Fruit fly (Drosophila melanogaster) whole organism, embryonic: ENCODE results near the gene CG9992.

Experiments used
- Antp ChIP-seq: fragments of 200-800 bp; sonication (Bioruptor generic); optimal IDR thresholded peaks from 3 replicates; lab custom pipeline; 2016; ENCODE audit warnings: missing biosample characterization, missing genetic modification characterization
- C15 ChIP-seq: fragments of 200-800 bp; sonication (Bioruptor generic); IDR thresholded peaks from 3 replicates; pipeline ENCODE4 v1.3.6; 2022; ENCODE audit warnings: missing biosample characterization, missing genetic modification characterization
- CG10654 ChIP-seq: fragments of 200-800 bp; sonication (Bioruptor generic); optimal IDR thresholded peaks from 2 replicates; lab custom pipeline; 2016; ENCODE audit warnings: missing biosample characterization, missing genetic modification characterization
- CG11093 ChIP-seq: fragments of 200-800 bp; sonication (Bioruptor generic); IDR thresholded peaks from 3 replicates; pipeline ENCODE4 v1.3.6; 2022; ENCODE audit warnings: missing biosample characterization, missing genetic modification characterization
- CG12071 ChIP-seq: fragments of 200-800 bp; sonication (Bioruptor generic); optimal IDR thresholded peaks from 3 replicates; lab custom pipeline; 2018; ENCODE audit warnings: missing biosample characterization, mild to moderate bottlenecking, missing genetic modification characterization
- CG12744 ChIP-seq: fragments of 200-800 bp; sonication (Bioruptor generic); optimal IDR thresholded peaks from 2 replicates; lab custom pipeline; 2016; ENCODE audit warnings: missing biosample characterization, missing genetic modification characterization
- CG12942 ChIP-seq: fragments of 200-800 bp; sonication (Bioruptor generic); optimal IDR thresholded peaks from 3 replicates; lab custom pipeline; 2016; ENCODE audit warnings: missing biosample characterization, missing genetic modification characterization
- CG14860 ChIP-seq: fragments of 200-800 bp; sonication (Bioruptor generic); IDR thresholded peaks from 3 replicates; pipeline ENCODE4 v1.3.6; 2022; ENCODE audit warnings: missing biosample characterization, missing genetic modification characterization; ENCODE audit not compliant: partially characterized antibody
- CG15601 ChIP-seq: fragments of 200-800 bp; sonication (Bioruptor generic); optimal IDR thresholded peaks from 3 replicates; lab custom pipeline; 2019; ENCODE audit warnings: missing biosample characterization, mild to moderate bottlenecking, missing genetic modification characterization, moderate library complexity
- CG17829 ChIP-seq: fragments of 200-800 bp; optimal IDR thresholded peaks from 2 replicates; lab custom pipeline; 2019; ENCODE audit warnings: missing biosample characterization, mild to moderate bottlenecking, missing genetic modification characterization, moderate library complexity
- CG2202 ChIP-seq: fragments of 200-800 bp; sonication (Bioruptor generic); optimal IDR thresholded peaks from 2 replicates; lab custom pipeline; 2018; ENCODE audit warnings: missing biosample characterization, mild to moderate bottlenecking, missing genetic modification characterization
- CG32767 ChIP-seq: fragments of 200-800 bp; sonication (Bioruptor generic); IDR thresholded peaks from 2 replicates; pipeline ENCODE4 v1.3.6; 2022; ENCODE audit warnings: missing biosample characterization, missing genetic modification characterization
- CG3995 ChIP-seq: fragments of 200-800 bp; sonication (Bioruptor generic); optimal IDR thresholded peaks from 3 replicates; lab custom pipeline; 2016; ENCODE audit warnings: missing biosample characterization, missing genetic modification characterization
- CG6765 ChIP-seq: fragments of 200-800 bp; sonication (Bioruptor generic); optimal IDR thresholded peaks from 3 replicates; lab custom pipeline; 2017; ENCODE audit warnings: missing biosample characterization, mild to moderate bottlenecking, missing genetic modification characterization
- CG6791 ChIP-seq: fragments of 200-800 bp; sonication (Bioruptor generic); IDR thresholded peaks from 3 replicates; pipeline ENCODE4 v1.3.6; 2022; ENCODE audit warnings: missing biosample characterization, missing genetic modification characterization; ENCODE audit not compliant: partially characterized antibody
- CG7786 ChIP-seq: fragments of 200-800 bp; sonication (Bioruptor generic); optimal IDR thresholded peaks from 2 replicates; lab custom pipeline; 2016; ENCODE audit warnings: missing biosample characterization, missing genetic modification characterization
- CG8290 ChIP-seq, 3 experiments: fragments of 200-800 bp; sonication (Bioruptor generic); optimal IDR thresholded peaks; 2 replicates each; lab custom pipeline; 2016 to 2019; ENCODE audit warnings: missing biosample characterization in 3 of 3, missing genetic modification characterization in 3 of 3, mild to moderate bottlenecking in 2 of 3, moderate library complexity in 1 of 3
- CG9215 ChIP-seq: fragments of 200-800 bp; sonication (Bioruptor generic); IDR thresholded peaks from 2 replicates; pipeline ENCODE4 v1.3.6; 2022; ENCODE audit warnings: missing biosample characterization, missing genetic modification characterization
- CHES-1-like ChIP-seq: fragments of 200-800 bp; sonication (Bioruptor generic); optimal IDR thresholded peaks from 2 replicates; lab custom pipeline; 2016; ENCODE audit warnings: missing biosample characterization, missing genetic modification characterization
- E2f2 ChIP-seq: fragments of 200-800 bp; sonication (Bioruptor generic); IDR thresholded peaks from 2 replicates; pipeline ENCODE4 v1.3.6; 2022; ENCODE audit warnings: missing biosample characterization, missing genetic modification characterization
- Elba2 ChIP-seq: fragments of 200-800 bp; sonication (Bioruptor generic); optimal IDR thresholded peaks from 3 replicates; lab custom pipeline; 2016; ENCODE audit warnings: missing biosample characterization, missing genetic modification characterization
- H2.0 ChIP-seq: fragments of 200-800 bp; sonication (Bioruptor generic); IDR thresholded peaks from 2 replicates; pipeline ENCODE4 v1.3.6; 2022; ENCODE audit warnings: missing biosample characterization, missing genetic modification characterization
- HHEX ChIP-seq: fragments of 200-800 bp; sonication (Bioruptor generic); optimal IDR thresholded peaks from 3 replicates; lab custom pipeline; 2017; ENCODE audit warnings: missing biosample characterization, mild to moderate bottlenecking, missing genetic modification characterization, missing genetic modification reagents
- HLH4C ChIP-seq: fragments of 200-800 bp; sonication (Bioruptor generic); IDR thresholded peaks from 3 replicates; pipeline ENCODE4 v1.3.6; 2022; ENCODE audit warnings: missing biosample characterization, missing genetic modification characterization; ENCODE audit not compliant: partially characterized antibody
- Hr39 ChIP-seq: fragments of >200 bp; optimal IDR thresholded peaks from 2 replicates; lab custom pipeline; 2017
- Lpt ChIP-seq: fragments of >200 bp; optimal IDR thresholded peaks from 2 replicates; lab custom pipeline; 2018; ENCODE audit warnings: missing biosample characterization, missing genetic modification characterization
- Meics ChIP-seq: fragments of 200-800 bp; sonication (Bioruptor generic); optimal IDR thresholded peaks from 2 replicates; lab custom pipeline; 2017; ENCODE audit warnings: missing biosample characterization, mild to moderate bottlenecking, missing genetic modification characterization
- NFAT ChIP-seq: fragments of 200-800 bp; sonication (Bioruptor generic); IDR thresholded peaks from 2 replicates; pipeline ENCODE4 v1.3.6; 2022; ENCODE audit warnings: missing biosample characterization, missing genetic modification characterization
- Rx ChIP-seq: fragments of 200-800 bp; sonication (Bioruptor generic); IDR thresholded peaks from 2 replicates; pipeline ENCODE4 v1.3.6; 2022; ENCODE audit warnings: missing biosample characterization, missing genetic modification characterization
- YL-1 ChIP-seq: fragments of 200-800 bp; sonication (Bioruptor generic); optimal IDR thresholded peaks from 3 replicates; lab custom pipeline; 2017; ENCODE audit warnings: missing biosample characterization, mild to moderate bottlenecking, missing genetic modification characterization
- ap ChIP-seq: fragments of 200-800 bp; sonication (Bioruptor generic); IDR thresholded peaks from 2 replicates; pipeline ENCODE4 v1.3.6; 2022; ENCODE audit warnings: missing biosample characterization, missing genetic modification characterization
- ara ChIP-seq: fragments of 200-800 bp; sonication (Bioruptor generic); IDR thresholded peaks from 2 replicates; pipeline ENCODE4 v1.3.6; 2022; ENCODE audit warnings: missing biosample characterization, missing genetic modification characterization
- ase ChIP-seq: fragments of 200-800 bp; sonication (Bioruptor generic); IDR thresholded peaks from 3 replicates; pipeline ENCODE4 v1.3.6; 2022; ENCODE audit warnings: missing biosample characterization, missing genetic modification characterization
- bcd ChIP-seq: fragments of 200-800 bp; sonication (Bioruptor generic); optimal IDR thresholded peaks from 2 replicates; lab custom pipeline; 2017; ENCODE audit warnings: missing biosample characterization, mild to moderate bottlenecking, missing genetic modification characterization
- bigmax ChIP-seq: fragments of 200-800 bp; sonication (Bioruptor generic); optimal IDR thresholded peaks from 2 replicates; lab custom pipeline; 2018; ENCODE audit warnings: missing biosample characterization, mild to moderate bottlenecking, missing genetic modification characterization
- cato ChIP-seq: fragments of 200-800 bp; sonication (Bioruptor generic); optimal IDR thresholded peaks from 2 replicates; lab custom pipeline; 2016; ENCODE audit warnings: missing biosample characterization, missing genetic modification characterization, borderline replicate concordance
- chm ChIP-seq: fragments of 200-800 bp; sonication (Bioruptor generic); IDR thresholded peaks from 2 replicates; pipeline ENCODE4 v1.3.6; 2022; ENCODE audit warnings: missing biosample characterization, missing genetic modification characterization
- corto ChIP-seq: fragments of 200-800 bp; sonication (Bioruptor generic); optimal IDR thresholded peaks from 2 replicates; lab custom pipeline; 2016; ENCODE audit warnings: missing biosample characterization, mild to moderate bottlenecking, missing genetic modification characterization, moderate library complexity
- dati ChIP-seq: fragments of 200-800 bp; sonication (Bioruptor generic); IDR thresholded peaks from 2 replicates; pipeline ENCODE4 v1.3.6; 2022; ENCODE audit warnings: missing biosample characterization, missing genetic modification characterization
- dimm ChIP-seq: fragments of 200-800 bp; sonication (Bioruptor generic); IDR thresholded peaks from 2 replicates; pipeline ENCODE4 v1.3.6; 2022; ENCODE audit warnings: missing biosample characterization, missing genetic modification characterization
- ems ChIP-seq: fragments of 200-800 bp; sonication (Bioruptor generic); optimal IDR thresholded peaks from 3 replicates; lab custom pipeline; 2016; ENCODE audit warnings: missing biosample characterization, missing genetic modification characterization
- eyg ChIP-seq: fragments of 200-800 bp; sonication (Bioruptor generic); optimal IDR thresholded peaks from 3 replicates; lab custom pipeline; 2016; ENCODE audit warnings: missing biosample characterization, missing genetic modification characterization
- hkb ChIP-seq, 2 experiments: fragments of 200-800 bp in 1 of 2; fragments of >200 bp in 1 of 2; sonication (Bioruptor generic) in 1 of 2; IDR thresholded peaks in 1 of 2; optimal IDR thresholded peaks in 1 of 2; 2 replicates each; pipeline versions ENCODE4 v1.3.6 to Lab custom; 2017 to 2022; ENCODE audit warnings: missing biosample characterization in 1 of 2, missing genetic modification characterization in 1 of 2
- jumu ChIP-seq: fragments of 200-800 bp; sonication (Bioruptor generic); optimal IDR thresholded peaks from 3 replicates; lab custom pipeline; 2016; ENCODE audit warnings: missing biosample characterization, missing genetic modification characterization
- lbe ChIP-seq: fragments of 200-800 bp; sonication (Bioruptor generic); optimal IDR thresholded peaks from 2 replicates; lab custom pipeline; 2016; ENCODE audit warnings: missing biosample characterization, mild to moderate bottlenecking, missing genetic modification characterization
- pnt ChIP-seq: fragments of 200-800 bp; sonication (Bioruptor generic); optimal IDR thresholded peaks from 3 replicates; lab custom pipeline; 2016; ENCODE audit warnings: missing biosample characterization, missing genetic modification characterization
- pros ChIP-seq: fragments of 200-800 bp; sonication (Bioruptor generic); optimal IDR thresholded peaks from 3 replicates; lab custom pipeline; 2019; ENCODE audit warnings: missing biosample characterization, mild to moderate bottlenecking, missing genetic modification characterization, moderate library complexity
- sisA ChIP-seq: fragments of 200-800 bp; sonication (Bioruptor generic); IDR thresholded peaks from 2 replicates; pipeline ENCODE4 v1.3.6; 2022; ENCODE audit warnings: missing biosample characterization, missing genetic modification characterization
- tup ChIP-seq: fragments of 200-800 bp; sonication (Bioruptor generic); optimal IDR thresholded peaks from 2 replicates; lab custom pipeline; 2016; ENCODE audit warnings: missing biosample characterization, mild to moderate bottlenecking, missing genetic modification characterization, moderate library complexity
- wdn ChIP-seq: fragments of 200-800 bp; sonication (Bioruptor generic); IDR thresholded peaks from 2 replicates; pipeline ENCODE4 v1.3.6; 2022; ENCODE audit warnings: missing biosample characterization, missing genetic modification characterization
- zfh2 ChIP-seq: fragments of 200-800 bp; sonication (Bioruptor generic); optimal IDR thresholded peaks from 2 replicates; lab custom pipeline; 2016; ENCODE audit warnings: missing biosample characterization, missing genetic modification characterization

Gene CG9992

dm6 chrX:16391397-16391796, 6.7 kb upstream of the CG9992 start, which contains the start of the genes TH1 and mei-41 (continued):
- TF ChIP-seq bcd (GFP tag; lab: Kevin White, UChicago): peak; percentile 89
- TF ChIP-seq CG12942 (GFP tag; lab: Kevin White, UChicago): peak; percentile 82
- peak; percentile 92 for TF ChIP-seq CG17829 (tag; lab: Kevin White, UChicago)
- peak; percentile 85 for TF ChIP-seq CG10654 (GFP tag; lab: Kevin White, UChicago)
- peak; percentile 93 for TF ChIP-seq ase
- peak; percentile 86 for TF ChIP-seq Meics (GFP tag; lab: Kevin White, UChicago)
- peak; percentile 72 for TF ChIP-seq HHEX
- peak; percentile 54 for TF ChIP-seq CG3995
- TF ChIP-seq E2f2 (GFP tag; lab: Robert Waterston, UW): peak; percentile 76
- TF ChIP-seq CG32767 (GFP tag; lab: Robert Waterston, UW): peak; percentile 91
- TF ChIP-seq CG6791 (GFP tag; lab: Robert Waterston, UW): no peak
- TF ChIP-seq Hr39 (lab: Kevin White, UChicago): no peak
- peak; percentile 26 for TF ChIP-seq Antp (GFP tag; lab: Kevin White, UChicago)
- TF ChIP-seq pnt (GFP tag; lab: Kevin White, UChicago): peak; percentile 55
- TF ChIP-seq NFAT (GFP tag; lab: Robert Waterston, UW): peak; percentile 93
- TF ChIP-seq CG12744 (GFP tag; lab: Kevin White, UChicago): no peak
- TF ChIP-seq ara (GFP tag; lab: Robert Waterston, UW): peak; percentile 93
- peak; percentile 85 for TF ChIP-seq CG15601 (tag; lab: Kevin White, UChicago)
- TF ChIP-seq H2.0 (GFP tag; lab: Robert Waterston, UW): peak; percentile 94
- no peak for TF ChIP-seq corto
- TF ChIP-seq Elba2 (GFP tag; lab: Kevin White, UChicago): no peak
- TF ChIP-seq CG14860 (GFP tag; lab: Robert Waterston, UW): 0 out of 3 replicates have a peak, but pooled peaks have one; percentile 21
- TF ChIP-seq CG8290 (GFP tag; optimal IDR thresholded peaks at IDR 0.05; lab: Kevin White, UChicago): peak; percentile 80
- peak in 1 of 2 experiments; percentile 38 for TF ChIP-seq CG8290 (tag; optimal IDR thresholded peaks at IDR 0.05; lab: Kevin White, UChicago)
- TF ChIP-seq sisA: peak; percentile 95
- peak; percentile 43; the same call in 1 of the 3 replicates for TF ChIP-seq HLH4C (GFP tag; lab: Robert Waterston, UW)
- TF ChIP-seq cato: peak; percentile 74
- no peak for TF ChIP-seq eyg
- peak; percentile 89 for TF ChIP-seq wdn (GFP tag; lab: Robert Waterston, UW)
- TF ChIP-seq CG12071 (GFP tag; lab: Kevin White, UChicago): no peak
- peak; percentile 92 for TF ChIP-seq ap (GFP tag; lab: Robert Waterston, UW)
- TF ChIP-seq ems (GFP tag; lab: Kevin White, UChicago): peak; percentile 59
- peak; percentile 60 for TF ChIP-seq zfh2 (GFP tag; lab: Kevin White, UChicago)
- TF ChIP-seq CG11093 (GFP tag; lab: Robert Waterston, UW): peak; percentile 94
- peak; percentile 51 for TF ChIP-seq CG2202 (tag; lab: Kevin White, UChicago)
- TF ChIP-seq dati (GFP tag; lab: Robert Waterston, UW): peak; percentile 90
- peak; percentile 75 for TF ChIP-seq YL-1 (GFP tag; lab: Kevin White, UChicago)
- TF ChIP-seq CG6765: peak; percentile 19
- peak; percentile 90 for TF ChIP-seq chm (GFP tag; lab: Robert Waterston, UW)
- no peak for TF ChIP-seq Lpt (GFP tag; lab: Kevin White, UChicago)
- peak; percentile 78; the same call in 1 of the 3 replicates for TF ChIP-seq C15 (GFP tag; lab: Robert Waterston, UW)
- peak; percentile 13 for TF ChIP-seq bigmax
- TF ChIP-seq CG7786 (GFP tag; lab: Kevin White, UChicago): peak; percentile 41
- peak; percentile 65; the same call in 1 of the 2 replicates for TF ChIP-seq dimm
- peak; percentile 93 for TF ChIP-seq Rx (GFP tag; lab: Robert Waterston, UW)
- TF ChIP-seq tup (GFP tag; lab: Kevin White, UChicago): peak; percentile 81
- peak; percentile 31 for TF ChIP-seq CHES-1-like (GFP tag; lab: Kevin White, UChicago)
- TF ChIP-seq pros (GFP tag; lab: Kevin White, UChicago): no peak
- TF ChIP-seq CG9215: peak; percentile 94
- peak; percentile 53 for TF ChIP-seq jumu (GFP tag; lab: Kevin White, UChicago)
- no peak for TF ChIP-seq hkb (optimal IDR thresholded peaks at IDR 0.05; lab: Kevin White, UChicago)
- peak; percentile 94 for TF ChIP-seq hkb (GFP tag; IDR thresholded peaks at IDR 0.05; lab: Robert Waterston, UW)
- TF ChIP-seq lbe (GFP tag; lab: Kevin White, UChicago): no peak
